Worm (Caenorhabditis elegans) whole organism, L3 larva: ENCODE data around the gene sym-3.

Source experiments
- R02D3.7 ChIP-seq: fragments of 150-350 bp; optimal IDR thresholded peaks from 2 replicates; lab custom pipeline; 2014; ENCODE audit warnings: missing biosample characterization, missing genetic modification characterization
- ama-1 ChIP-seq: fragments of 150-350 bp; optimal IDR thresholded peaks from 2 replicates; lab custom pipeline; 2018
- ceh-16 ChIP-seq: sonication (generic microtip); optimal IDR thresholded peaks from 2 replicates; lab custom pipeline; 2017; ENCODE audit warnings: missing biosample characterization, missing genetic modification characterization
- ceh-28 ChIP-seq: fragments of 150-350 bp; optimal IDR thresholded peaks from 2 replicates; lab custom pipeline; 2014; ENCODE audit warnings: missing biosample characterization, missing genetic modification reagents, missing genetic modification characterization
- ceh-82 ChIP-seq: fragments of 150-350 bp; optimal IDR thresholded peaks from 2 replicates; lab custom pipeline; 2014; ENCODE audit warnings: missing biosample characterization, missing genetic modification characterization
- daf-12 ChIP-seq: fragments of 150-350 bp; optimal IDR thresholded peaks from 2 replicates; lab custom pipeline; 2014; ENCODE audit warnings: missing biosample characterization, missing genetic modification reagents, missing genetic modification characterization
- egl-27 ChIP-seq: sonication (generic microtip); optimal IDR thresholded peaks from 4 replicates; lab custom pipeline; 2017; ENCODE audit warnings: missing biosample characterization, missing genetic modification reagents, missing genetic modification characterization
- elt-1 ChIP-seq: fragments of 150-350 bp; optimal IDR thresholded peaks from 2 replicates; lab custom pipeline; 2014; ENCODE audit warnings: missing biosample characterization, missing genetic modification characterization
- elt-2 ChIP-seq: sonication (generic microtip); optimal IDR thresholded peaks from 2 replicates; lab custom pipeline; 2016; ENCODE audit warnings: missing genetic modification reagents, mild to moderate bottlenecking, missing genetic modification characterization, missing compliant biosample characterization
- elt-3 ChIP-seq, 3 experiments: fragments of 150-350 bp in 1 of 3; sonication (generic microtip) in 2 of 3; optimal IDR thresholded peaks; 2 replicates in 2 of 3; 4 replicates in 1 of 3; lab custom pipeline; 2014 to 2017; ENCODE audit warnings: missing biosample characterization in 3 of 3, missing genetic modification characterization in 3 of 3
- eor-1 ChIP-seq, 2 experiments: fragments of 150-350 bp; optimal IDR thresholded peaks; 2 replicates each; lab custom pipeline; 2014 to 2018; ENCODE audit warnings: missing biosample characterization in 2 of 2, missing genetic modification characterization in 2 of 2
- fkh-10 ChIP-seq: sonication (generic microtip); optimal IDR thresholded peaks from 2 replicates; lab custom pipeline; 2017; ENCODE audit warnings: missing biosample characterization, missing genetic modification reagents, missing genetic modification characterization
- fkh-2 ChIP-seq: fragments of 150-350 bp; optimal IDR thresholded peaks from 2 replicates; lab custom pipeline; 2014; ENCODE audit warnings: missing biosample characterization, missing genetic modification reagents, missing genetic modification characterization
- hmg-11 ChIP-seq: sonication (generic microtip); optimal IDR thresholded peaks from 2 replicates; lab custom pipeline; 2016; ENCODE audit warnings: missing genetic modification characterization, missing compliant biosample characterization
- jun-1 ChIP-seq: fragments of 150-350 bp; optimal IDR thresholded peaks from 2 replicates; lab custom pipeline; 2014; ENCODE audit warnings: missing biosample characterization, missing genetic modification reagents, missing genetic modification characterization
- lin-39 ChIP-seq: fragments of 150-350 bp; optimal IDR thresholded peaks from 2 replicates; lab custom pipeline; 2018; ENCODE audit warnings: missing biosample characterization, missing genetic modification reagents, missing genetic modification characterization
- lsy-12 ChIP-seq: sonication (generic microtip); optimal IDR thresholded peaks from 2 replicates; lab custom pipeline; 2016; ENCODE audit warnings: mild to moderate bottlenecking, missing genetic modification characterization, missing compliant biosample characterization
- nfya-1 ChIP-seq: sonication (generic microtip); optimal IDR thresholded peaks from 2 replicates; lab custom pipeline; 2017; ENCODE audit warnings: missing genetic modification characterization, mild to moderate bottlenecking, missing compliant biosample characterization, antibody characterized with exemption, moderate library complexity; ENCODE audit not compliant: insufficient read depth
- nhr-11 ChIP-seq: fragments of 150-350 bp; optimal IDR thresholded peaks from 2 replicates; lab custom pipeline; 2014; ENCODE audit warnings: missing biosample characterization, missing genetic modification characterization
- nhr-12 ChIP-seq: fragments of 150-350 bp; optimal IDR thresholded peaks from 2 replicates; lab custom pipeline; 2014; ENCODE audit warnings: missing biosample characterization, missing genetic modification characterization
- nhr-23 ChIP-seq: fragments of 150-350 bp; optimal IDR thresholded peaks from 2 replicates; lab custom pipeline; 2014; ENCODE audit warnings: missing biosample characterization, missing genetic modification reagents, missing genetic modification characterization
- nhr-237 ChIP-seq: fragments of 150-350 bp; optimal IDR thresholded peaks from 2 replicates; lab custom pipeline; 2014; ENCODE audit warnings: missing biosample characterization, missing genetic modification characterization
- nhr-25 ChIP-seq: sonication (generic microtip); optimal IDR thresholded peaks from 2 replicates; lab custom pipeline; 2017; ENCODE audit warnings: missing biosample characterization, missing genetic modification characterization
- nhr-28 ChIP-seq: fragments of 150-350 bp; optimal IDR thresholded peaks from 2 replicates; lab custom pipeline; 2014; ENCODE audit warnings: missing biosample characterization, missing genetic modification characterization
- nhr-43 ChIP-seq: sonication (generic microtip); optimal IDR thresholded peaks from 2 replicates; lab custom pipeline; 2016; ENCODE audit warnings: mild to moderate bottlenecking, missing genetic modification characterization, missing compliant biosample characterization; ENCODE audit not compliant: poor library complexity, severe bottlenecking
- nhr-67 ChIP-seq: fragments of 150-350 bp; optimal IDR thresholded peaks from 2 replicates; lab custom pipeline; 2014; ENCODE audit warnings: missing biosample characterization, missing genetic modification characterization
- nhr-76 ChIP-seq: fragments of 150-350 bp; sonication (generic microtip); optimal IDR thresholded peaks from 5 replicates; lab custom pipeline; 2014; ENCODE audit warnings: missing biosample characterization, missing genetic modification characterization
- pqm-1 ChIP-seq: fragments of 150-350 bp; optimal IDR thresholded peaks from 2 replicates; lab custom pipeline; 2017; ENCODE audit warnings: missing biosample characterization, missing genetic modification characterization, inconsistent platforms
- skn-1 ChIP-seq: fragments of 150-350 bp; optimal IDR thresholded peaks from 2 replicates; lab custom pipeline; 2014; ENCODE audit warnings: missing biosample characterization, missing genetic modification characterization
- unc-62 ChIP-seq: fragments of 150-350 bp; sonication (generic microtip); optimal IDR thresholded peaks from 4 replicates; lab custom pipeline; 2014; ENCODE audit warnings: missing biosample characterization, missing genetic modification reagents, missing genetic modification characterization
- zag-1 ChIP-seq: fragments of 150-350 bp; optimal IDR thresholded peaks from 2 replicates; lab custom pipeline; 2014; ENCODE audit warnings: missing biosample characterization, missing genetic modification characterization

Gene sym-3

DNA sequence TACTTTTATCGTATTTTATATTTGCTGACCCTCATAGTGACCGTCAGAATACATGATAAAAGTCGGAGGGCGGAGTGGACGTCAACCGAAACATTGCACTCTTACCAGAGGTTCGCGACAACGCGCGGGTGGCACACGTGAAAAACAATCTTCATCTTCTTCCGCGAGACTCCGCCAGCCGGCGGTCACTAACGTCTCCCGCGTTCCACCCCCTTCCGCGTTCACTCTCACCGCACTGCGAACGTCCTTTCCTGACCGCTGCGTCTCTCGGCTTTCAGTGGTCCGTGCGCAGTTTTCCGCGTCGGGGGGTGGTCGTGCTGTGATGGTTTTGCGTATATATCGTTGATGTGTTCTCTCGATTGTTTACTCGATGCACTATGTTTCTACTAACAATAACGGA lies 44.6 kb downstream of the sym-3 start:
- TF ChIP-seq lin-39 (tag; lab: Kevin White, UChicago) (peak; percentile 62), nhr-43 (tag; lab: Kevin White, UChicago) (peak; percentile 33), pqm-1 (tag; lab: Kevin White, UChicago) (no peak), nhr-76 (tag; lab: Kevin White, UChicago) (no peak), nhr-237 (no peak), hmg-11 (tag; lab: Kevin White, UChicago) (no peak), nhr-67 (tag; lab: Kevin White, UChicago) (no peak), daf-12 (no peak), unc-62 (no peak), nfya-1 (tag; lab: Kevin White, UChicago) (no peak), elt-2 (no peak), ceh-28 (tag; lab: Kevin White, UChicago) (no peak), fkh-2 (tag; lab: Kevin White, UChicago) (no peak), ceh-16 (tag; lab: Kevin White, UChicago) (no peak), nhr-25 (peak; percentile 11), egl-27 (tag; lab: Kevin White, UChicago) (no peak)

DNA sequence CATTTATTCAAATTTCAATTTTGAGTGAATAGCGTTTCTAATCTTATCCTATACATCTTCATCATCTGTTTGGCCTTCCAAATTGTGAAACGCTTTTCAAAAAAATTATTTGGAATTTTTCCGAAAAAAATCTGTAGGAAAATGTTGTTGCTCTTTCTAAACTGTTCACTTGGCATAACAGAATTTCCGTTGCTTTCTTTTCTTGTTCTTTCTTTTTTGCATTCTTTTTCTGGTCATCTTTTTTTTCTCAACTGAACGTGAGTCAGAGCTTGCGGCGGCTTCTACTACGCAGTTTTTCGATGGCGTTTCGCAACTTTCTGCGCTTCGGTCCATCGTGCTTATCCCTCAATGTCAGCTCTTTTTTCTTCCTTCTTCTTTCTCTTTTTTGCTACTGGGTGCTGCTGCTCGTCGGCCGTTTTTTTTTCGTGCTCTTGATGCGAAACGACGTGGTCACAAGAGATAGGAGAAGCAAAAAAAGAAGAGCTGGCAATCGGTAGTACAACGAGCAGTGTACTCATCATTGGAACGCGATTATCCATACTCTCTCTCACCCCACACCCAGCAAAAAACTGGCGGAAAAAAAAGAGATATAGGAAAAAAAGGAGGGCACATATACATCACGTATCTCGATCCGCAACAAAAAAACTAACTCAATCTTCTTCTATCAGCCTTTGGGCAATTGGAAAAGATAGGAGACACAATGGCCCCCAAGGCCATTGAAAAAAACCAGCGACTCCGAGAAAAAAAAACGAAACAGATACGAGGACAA lies 46.3 kb downstream of the sym-3 start:
- TF ChIP-seq skn-1 (tag; lab: Kevin White, UChicago) = no peak
- TF ChIP-seq ama-1 (lab: Kevin White, UChicago) = peak; percentile 44
- peak; percentile 64 for TF ChIP-seq nfya-1 (tag; lab: Kevin White, UChicago)
- TF ChIP-seq ceh-82 (tag; lab: Kevin White, UChicago) = no peak
- peak; percentile 1 for TF ChIP-seq hmg-11 (tag; lab: Kevin White, UChicago)
- peak; percentile 71 for TF ChIP-seq fkh-10 (GFP tag; lab: Kevin White, UChicago)
- TF ChIP-seq nhr-28 = no peak

DNA sequence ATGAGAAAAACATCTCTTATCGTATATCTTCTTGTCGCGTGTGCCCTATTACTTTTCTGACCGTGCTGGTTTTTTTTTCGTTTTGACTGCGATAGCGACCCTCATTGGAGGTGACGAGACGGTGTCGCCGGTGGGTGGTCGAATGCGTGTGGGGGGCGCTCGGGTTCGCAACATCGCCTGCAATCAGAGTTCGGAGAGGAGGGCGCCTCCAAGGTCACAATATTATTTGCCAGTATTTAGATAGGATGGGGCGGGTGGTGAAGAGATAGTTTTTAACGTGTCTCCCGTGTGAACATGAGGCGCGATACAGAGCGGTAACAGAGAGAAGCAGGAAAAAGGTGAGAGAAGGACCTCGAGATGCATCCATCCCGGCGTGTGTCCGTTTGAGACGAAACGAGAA lies 47.3 kb downstream of the sym-3 start:
- TF ChIP-seq elt-3 (tag; optimal IDR thresholded peaks at IDR 0.05; lab: Kevin White, UChicago) (no peak), elt-1 (tag; lab: Kevin White, UChicago) (no peak), jun-1 (tag; lab: Kevin White, UChicago) (no peak), zag-1 (tag; lab: Kevin White, UChicago) (no peak), nhr-25 (peak; percentile 75), lsy-12 (tag; lab: Kevin White, UChicago) (peak; percentile 30), nhr-43 (tag; lab: Kevin White, UChicago) (peak; percentile 30)

DNA sequence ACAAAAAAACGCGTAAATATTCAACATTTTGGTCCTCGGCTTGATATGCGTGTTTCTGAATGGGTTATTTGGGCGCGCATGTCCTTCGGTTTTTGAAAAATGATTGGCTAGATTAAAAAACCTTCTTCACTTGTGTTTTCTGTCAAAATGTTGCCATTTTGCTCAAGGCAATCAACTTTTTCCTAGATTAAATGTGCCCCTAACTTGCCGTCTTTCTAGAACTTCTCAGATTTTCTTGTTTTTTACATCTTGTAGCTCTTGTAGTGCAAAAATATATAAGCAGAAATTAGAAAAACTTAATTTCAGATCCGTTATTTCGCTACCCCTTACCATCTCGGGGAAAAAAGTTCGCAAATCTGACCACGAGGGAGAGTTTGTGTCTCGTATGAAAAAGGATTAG lies 48.3 kb downstream of the sym-3 start, which contains the start of gene hbl-1:
Gene hbl-1 (plus strand): TSS at position 301 of the 400 bp plus-strand sequence.
- TF ChIP-seq pqm-1 (tag; lab: Kevin White, UChicago) = no peak
- no peak for TF ChIP-seq nhr-28
- TF ChIP-seq elt-2 = no peak

DNA sequence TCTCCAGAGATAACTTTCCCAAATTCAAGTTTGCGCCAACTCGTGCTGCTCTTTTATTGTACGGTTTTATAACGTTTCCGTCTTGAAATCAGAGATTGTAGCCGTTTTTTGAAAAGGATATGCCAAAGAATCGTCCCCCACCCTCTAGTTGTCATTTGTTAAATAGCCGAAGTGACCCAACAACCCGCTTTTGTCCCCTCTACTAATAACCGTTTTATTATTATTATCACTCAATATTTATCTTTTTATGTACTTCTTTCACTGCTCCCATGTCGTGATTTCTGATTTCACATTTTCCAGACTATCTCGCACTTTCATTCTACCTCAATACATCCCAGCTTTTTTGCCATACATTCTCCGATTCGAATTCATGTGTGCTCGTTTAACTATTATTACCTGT lies 53.4 kb downstream of the sym-3 start:
- TF ChIP-seq R02D3.7 (tag; lab: Kevin White, UChicago) = no peak

DNA sequence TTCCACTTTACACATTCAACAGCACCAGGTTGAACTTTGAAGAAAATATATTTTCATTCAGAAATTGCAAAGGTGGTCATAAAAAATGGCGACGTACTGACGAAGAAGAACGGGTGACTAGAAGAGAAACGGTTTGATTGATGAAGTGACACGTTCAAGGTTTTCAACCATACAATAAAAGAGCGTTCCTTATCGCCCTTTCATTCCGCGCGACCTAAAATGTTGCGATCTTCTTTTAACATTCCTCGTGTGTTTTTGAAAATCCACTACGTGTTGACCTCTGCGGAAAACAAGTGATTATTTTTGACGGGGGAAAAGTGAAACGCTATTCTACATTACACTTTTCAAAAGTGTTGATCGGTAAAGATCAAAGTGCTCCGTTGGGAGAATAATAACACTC lies 54.5 kb downstream of the sym-3 start:
- TF ChIP-seq elt-1 (tag; lab: Kevin White, UChicago) (peak; percentile 36), nhr-23 (tag; lab: Kevin White, UChicago) (peak; percentile 79), nhr-43 (tag; lab: Kevin White, UChicago) (peak; percentile 57), ceh-82 (tag; lab: Kevin White, UChicago) (no peak), nhr-25 (peak; percentile 95), elt-3 (tag; optimal IDR thresholded peaks at IDR 0.05; lab: Kevin White, UChicago) (peak in 1 of 3 experiments; percentile 3), ama-1 (lab: Kevin White, UChicago) (no peak), nhr-12 (tag; lab: Kevin White, UChicago) (no peak), nfya-1 (tag; lab: Kevin White, UChicago) (peak; percentile 17), unc-62 (peak; percentile 82), nhr-11 (no peak), eor-1 (tag; optimal IDR thresholded peaks at IDR 0.05; lab: Kevin White, UChicago) (no peak), nhr-237 (no peak)
